Worm (Caenorhabditis elegans): ENCODE measurements around the gene spp-28.

spp-28 gene

ce11 chrIII:4170903-4171377 is 19.2 kb downstream of the spp-28 start, which contains the start of the genes rnf-121 and C16C10.4 (continued):
- TF ChIP-seq ttx-3 (tag; optimal IDR thresholded peaks at IDR 0.05) (peak; percentile 92), pha-2 (tag; optimal IDR thresholded peaks at IDR 0.05) (peak; percentile 92), unc-55 (GFP tag; optimal IDR thresholded peaks at IDR 0.05) (no peak), fkh-6 (tag; optimal IDR thresholded peaks at IDR 0.05) (peak; percentile 89), fkh-10 (GFP tag; optimal IDR thresholded peaks at IDR 0.05) (peak; percentile 64), rnt-1 (tag; optimal IDR thresholded peaks at IDR 0.05) (peak; percentile 93), ceh-45 (GFP tag; IDR thresholded peaks at IDR 0.05) (peak; percentile 81; the same call in 1 of the 2 replicates), ceh-30 (tag; optimal IDR thresholded peaks at IDR 0.05) (peak; percentile 93), ets-4 (tag; optimal IDR thresholded peaks at IDR 0.05) (peak; percentile 69), ama-1 (optimal IDR thresholded peaks at IDR 0.05) (no peak), pros-1 (tag; optimal IDR thresholded peaks at IDR 0.05) (peak; percentile 11), tbx-2 (tag; optimal IDR thresholded peaks at IDR 0.05) (peak; percentile 90), nhr-11 (tag; optimal IDR thresholded peaks at IDR 0.05) (no peak), Y22D7AL.16 (tag; optimal IDR thresholded peaks at IDR 0.05) (peak; percentile 83), dve-1 (tag; optimal IDR thresholded peaks at IDR 0.05) (peak; percentile 65), ref-2 (tag; optimal IDR thresholded peaks at IDR 0.05) (peak; percentile 94), madf-2 (tag; optimal IDR thresholded peaks at IDR 0.05) (peak; percentile 89), npax-4 (tag; optimal IDR thresholded peaks at IDR 0.05) (peak; percentile 82), C08G9.2 (tag; optimal IDR thresholded peaks at IDR 0.05) (peak; percentile 91), ceh-18 (tag; optimal IDR thresholded peaks at IDR 0.05) (peak; percentile 62), tbx-7 (tag; optimal IDR thresholded peaks at IDR 0.05) (peak; percentile 59), odd-2 (tag; optimal IDR thresholded peaks at IDR 0.05) (peak; percentile 87), hlh-30 (tag; optimal IDR thresholded peaks at IDR 0.05; ENCODE audit: insufficient read depth) (peak; percentile 23), ceh-24 (tag; optimal IDR thresholded peaks at IDR 0.05) (peak; percentile 82), mec-3 (tag; optimal IDR thresholded peaks at IDR 0.05; ENCODE audit: borderline replicate concordance) (no peak), hlh-13 (GFP tag; optimal IDR thresholded peaks at IDR 0.05) (peak; percentile 71), unc-42 (tag; optimal IDR thresholded peaks at IDR 0.05) (peak; percentile 38), ceh-9 (tag; optimal IDR thresholded peaks at IDR 0.05) (no peak), eyg-1 (tag; optimal IDR thresholded peaks at IDR 0.05) (peak; percentile 85), unc-3 (GFP tag; conservative IDR thresholded peaks at IDR 0.05) (peak; percentile 85), unc-3 (tag; optimal IDR thresholded peaks at IDR 0.05) (peak; percentile 91), ahr-1 (tag; optimal IDR thresholded peaks at IDR 0.05) (peak; percentile 89), elt-4 (tag; optimal IDR thresholded peaks at IDR 0.05) (no peak), ceh-14 (tag; optimal IDR thresholded peaks at IDR 0.05) (peak; percentile 95), nfya-1 (tag; optimal IDR thresholded peaks at IDR 0.05) (peak; percentile 92), ceh-34 (tag; optimal IDR thresholded peaks at IDR 0.05) (peak; percentile 91), pag-3 (tag; optimal IDR thresholded peaks at IDR 0.05; ENCODE audit: borderline replicate concordance) (peak; percentile 37), che-1 (tag; optimal IDR thresholded peaks at IDR 0.05) (peak; percentile 88), zip-5 (tag; optimal IDR thresholded peaks at IDR 0.05) (peak; percentile 85), unc-86 (tag; optimal IDR thresholded peaks at IDR 0.05) (peak; percentile 93), ceh-22 (tag; optimal IDR thresholded peaks at IDR 0.05) (peak; percentile 63), hlh-15 (tag; optimal IDR thresholded peaks at IDR 0.05) (peak; percentile 94), hlh-8 (tag; optimal IDR thresholded peaks at IDR 0.05) (peak; percentile 94), lim-6 (tag; optimal IDR thresholded peaks at IDR 0.05) (peak; percentile 73), pat-9 (tag; optimal IDR thresholded peaks at IDR 0.05) (peak; percentile 90)
